Worm (Caenorhabditis elegans) whole organism, L2 larva: ENCODE measurements around the gene C18A3.7.

Experiments
- fos-1 ChIP-seq: fragments of 150-350 bp; optimal IDR thresholded peaks from 2 replicates; lab custom pipeline; 2014; ENCODE audit warnings: missing biosample characterization, missing genetic modification characterization
- nhr-12 ChIP-seq: fragments of 150-350 bp; optimal IDR thresholded peaks from 2 replicates; lab custom pipeline; 2014; ENCODE audit warnings: missing biosample characterization, missing genetic modification characterization
- unc-62 ChIP-seq: fragments of 150-350 bp; optimal IDR thresholded peaks from 2 replicates; lab custom pipeline; 2014; ENCODE audit warnings: missing biosample characterization, missing genetic modification reagents, missing genetic modification characterization
- ztf-4 ChIP-seq: fragments of 150-350 bp; optimal IDR thresholded peaks from 2 replicates; lab custom pipeline; 2014; ENCODE audit warnings: missing biosample characterization, missing genetic modification characterization

- TF ChIP-seq nhr-12 (tag; lab: Kevin White, UChicago) (no peak), fos-1 (no peak), ztf-4 (tag; lab: Kevin White, UChicago) (no peak), unc-62 (no peak)
These were observed 14.4 kb downstream of the C18A3.7 start, which contains the start of the genes C18A3.10 and C18A3.3 for ce11 chrII:5715745-5716357.
